Fruit fly (Drosophila melanogaster) whole organism, embryonic: Measurements from ENCODE around the gene CG42693.
A peak's percentile ranks its signal among the peaks of the same experiment; 100 is the strongest.

Experiments used
- Antp ChIP-seq: fragments of 200-800 bp; sonication (Bioruptor generic); optimal IDR thresholded peaks from 3 replicates; lab custom pipeline; 2016; ENCODE audit warnings: missing biosample characterization, missing genetic modification characterization
- Atf-2 ChIP-seq: fragments of 200-800 bp; sonication (Bioruptor generic); optimal IDR thresholded peaks from 2 replicates; lab custom pipeline; 2016; ENCODE audit warnings: missing biosample characterization, missing genetic modification characterization
- Bgb ChIP-seq: fragments of 200-800 bp; sonication (Bioruptor generic); IDR thresholded peaks from 2 replicates; pipeline ENCODE4 v1.3.6; 2022; ENCODE audit warnings: missing biosample characterization, missing genetic modification characterization; ENCODE audit not compliant: partially characterized antibody
- CG10321 ChIP-seq: fragments of 200-800 bp; sonication (Bioruptor generic); IDR thresholded peaks from 2 replicates; pipeline ENCODE4 v1.3.6; 2022; ENCODE audit warnings: missing biosample characterization, missing genetic modification characterization
- CG11093 ChIP-seq: fragments of 200-800 bp; sonication (Bioruptor generic); IDR thresholded peaks from 3 replicates; pipeline ENCODE4 v1.3.6; 2022; ENCODE audit warnings: missing biosample characterization, missing genetic modification characterization
- CG12236 ChIP-seq: fragments of 200-800 bp; sonication (Bioruptor generic); optimal IDR thresholded peaks from 2 replicates; lab custom pipeline; 2016; ENCODE audit warnings: missing biosample characterization, missing genetic modification characterization
- CG12659 ChIP-seq: fragments of 200-800 bp; sonication (Bioruptor generic); optimal IDR thresholded peaks from 3 replicates; lab custom pipeline; 2017; ENCODE audit warnings: mild to moderate bottlenecking, missing biosample characterization, missing genetic modification reagents, missing genetic modification characterization
- CG14860 ChIP-seq: fragments of 200-800 bp; sonication (Bioruptor generic); IDR thresholded peaks from 3 replicates; pipeline ENCODE4 v1.3.6; 2022; ENCODE audit warnings: missing biosample characterization, missing genetic modification characterization; ENCODE audit not compliant: partially characterized antibody
- CG1602 ChIP-seq: fragments of 200-800 bp; sonication (Bioruptor generic); optimal IDR thresholded peaks from 3 replicates; lab custom pipeline; 2016; ENCODE audit warnings: missing biosample characterization, missing genetic modification characterization
- CG17612 ChIP-seq: fragments of 200-800 bp; sonication (Bioruptor generic); IDR thresholded peaks from 2 replicates; pipeline ENCODE4 v1.3.6; 2022; ENCODE audit warnings: missing biosample characterization, missing genetic modification characterization
- CG32767 ChIP-seq: fragments of 200-800 bp; sonication (Bioruptor generic); IDR thresholded peaks from 2 replicates; pipeline ENCODE4 v1.3.6; 2022; ENCODE audit warnings: missing biosample characterization, missing genetic modification characterization
- CG34376 ChIP-seq: fragments of 200-800 bp; sonication (Bioruptor generic); optimal IDR thresholded peaks from 2 replicates; lab custom pipeline; 2018; ENCODE audit warnings: missing biosample characterization, mild to moderate bottlenecking, missing genetic modification characterization
- CG5180 ChIP-seq: fragments of 200-800 bp; sonication (Bioruptor generic); optimal IDR thresholded peaks from 3 replicates; lab custom pipeline; 2017; ENCODE audit warnings: missing biosample characterization, missing genetic modification characterization, mild to moderate bottlenecking, moderate library complexity, missing genetic modification reagents
- CG7372 ChIP-seq: fragments of 200-800 bp; sonication (Bioruptor generic); IDR thresholded peaks from 2 replicates; pipeline ENCODE4 v1.3.6; 2022; ENCODE audit warnings: missing biosample characterization, missing genetic modification characterization
- CG7987 ChIP-seq: fragments of 200-800 bp; sonication (Bioruptor generic); optimal IDR thresholded peaks from 2 replicates; lab custom pipeline; 2018; ENCODE audit warnings: missing biosample characterization, mild to moderate bottlenecking, missing genetic modification characterization, moderate library complexity
- CG8924 ChIP-seq: fragments of 200-800 bp; optimal IDR thresholded peaks from 3 replicates; lab custom pipeline; 2019; ENCODE audit warnings: missing biosample characterization, mild to moderate bottlenecking, missing genetic modification characterization, moderate library complexity
- CG9437 ChIP-seq: fragments of 200-800 bp; sonication (Bioruptor generic); optimal IDR thresholded peaks from 2 replicates; lab custom pipeline; 2018; ENCODE audit warnings: missing biosample characterization, mild to moderate bottlenecking, missing genetic modification characterization
- CG9609 ChIP-seq: fragments of 200-800 bp; sonication (Bioruptor generic); optimal IDR thresholded peaks from 3 replicates; lab custom pipeline; 2016; ENCODE audit warnings: missing biosample characterization, missing genetic modification characterization
- CG9727 ChIP-seq: fragments of 200-800 bp; sonication (Bioruptor generic); optimal IDR thresholded peaks from 3 replicates; lab custom pipeline; 2017; ENCODE audit warnings: missing biosample characterization, mild to moderate bottlenecking, missing genetic modification characterization
- CrebB ChIP-seq: fragments of 200-800 bp; sonication (Bioruptor generic); optimal IDR thresholded peaks from 3 replicates; lab custom pipeline; 2018; ENCODE audit warnings: missing biosample characterization, mild to moderate bottlenecking, missing genetic modification characterization
- Dip2 ChIP-seq: fragments of 200-800 bp; sonication (Bioruptor generic); IDR thresholded peaks from 2 replicates; pipeline ENCODE4 v1.3.6; 2022; ENCODE audit warnings: missing biosample characterization, missing genetic modification characterization
- Eip74EF ChIP-seq, 2 experiments: fragments of 200-800 bp in 1 of 2; fragments of >200 bp in 1 of 2; sonication (Bioruptor generic) in 1 of 2; optimal IDR thresholded peaks; 2 replicates each; lab custom pipeline; 2017 to 2019; ENCODE audit warnings: missing biosample characterization in 2 of 2, missing genetic modification characterization in 2 of 2, mild to moderate bottlenecking in 1 of 2, moderate library complexity in 1 of 2
- Ets65A ChIP-seq: fragments of 200-800 bp; sonication (Bioruptor generic); peaks from one replicate; lab custom pipeline; 2016; ENCODE audit warnings: missing biosample characterization, missing genetic modification characterization
- Mad ChIP-seq: fragments of 200-800 bp; sonication (Bioruptor generic); optimal IDR thresholded peaks from 2 replicates; lab custom pipeline; 2016; ENCODE audit warnings: missing biosample characterization, missing genetic modification characterization
- Pdp1 ChIP-seq, 2 experiments: fragments of 200-800 bp; sonication (Bioruptor generic); optimal IDR thresholded peaks; 3 replicates each; lab custom pipeline; 2016; ENCODE audit warnings: missing biosample characterization in 2 of 2, missing genetic modification characterization in 2 of 2, mild to moderate bottlenecking in 1 of 2, moderate library complexity in 1 of 2
- Scr ChIP-seq: fragments of 200-800 bp; sonication (Bioruptor generic); IDR thresholded peaks from 2 replicates; pipeline ENCODE4 v1.3.6; 2022; ENCODE audit warnings: missing biosample characterization, missing genetic modification characterization; ENCODE audit not compliant: partially characterized antibody
- Spps ChIP-seq: fragments of 200-800 bp; sonication (Bioruptor generic); optimal IDR thresholded peaks from 2 replicates; lab custom pipeline; 2018; ENCODE audit warnings: missing biosample characterization, mild to moderate bottlenecking, missing genetic modification characterization
- TFAM ChIP-seq: fragments of 200-800 bp; sonication (Bioruptor generic); optimal IDR thresholded peaks from 2 replicates; lab custom pipeline; 2017; ENCODE audit warnings: missing biosample characterization, missing genetic modification characterization, inconsistent platforms
- Tbp ChIP-seq: fragments of >200 bp; optimal IDR thresholded peaks from 2 replicates; lab custom pipeline; 2018; ENCODE audit warnings: missing biosample characterization, missing genetic modification characterization
- Trl ChIP-seq, 3 experiments: fragments of >200 bp in 2 of 3; fragments of 200-800 bp in 1 of 3; sonication (Bioruptor generic) in 1 of 3; optimal IDR thresholded peaks; 2 replicates in 1 of 3; 3 replicates in 2 of 3; lab custom pipeline; 2016 to 2017; ENCODE audit warnings: missing biosample characterization in 1 of 3, missing genetic modification characterization in 1 of 3
- ash1 ChIP-seq: fragments of 200-800 bp; sonication (Bioruptor generic); optimal IDR thresholded peaks from 2 replicates; lab custom pipeline; 2018; ENCODE audit warnings: missing biosample characterization, mild to moderate bottlenecking, missing genetic modification characterization
- bigmax ChIP-seq: fragments of 200-800 bp; sonication (Bioruptor generic); optimal IDR thresholded peaks from 2 replicates; lab custom pipeline; 2018; ENCODE audit warnings: missing biosample characterization, mild to moderate bottlenecking, missing genetic modification characterization
- bsh ChIP-seq, 2 experiments: fragments of 200-800 bp; sonication (Bioruptor generic); optimal IDR thresholded peaks; 2 replicates each; lab custom pipeline; 2017 to 2018; ENCODE audit warnings: mild to moderate bottlenecking in 2 of 2, missing biosample characterization in 2 of 2, missing genetic modification characterization in 2 of 2, moderate library complexity in 1 of 2
- chif ChIP-seq, 2 experiments: fragments of 200-800 bp; sonication (Bioruptor generic); optimal IDR thresholded peaks; 3 replicates each; lab custom pipeline; 2016; ENCODE audit warnings: missing biosample characterization in 2 of 2, missing genetic modification characterization in 2 of 2
- chn ChIP-seq: fragments of 200-800 bp; sonication (Bioruptor generic); optimal IDR thresholded peaks from 2 replicates; lab custom pipeline; 2016; ENCODE audit warnings: missing biosample characterization, missing genetic modification characterization
- disco-r ChIP-seq: fragments of 200-800 bp; sonication (Bioruptor generic); optimal IDR thresholded peaks from 2 replicates; lab custom pipeline; 2016; ENCODE audit warnings: missing biosample characterization, missing genetic modification characterization
- fd102C ChIP-seq: fragments of 200-800 bp; sonication (Bioruptor generic); optimal IDR thresholded peaks from 2 replicates; lab custom pipeline; 2018; ENCODE audit warnings: missing biosample characterization, mild to moderate bottlenecking, missing genetic modification characterization, moderate library complexity
- gsb ChIP-seq: fragments of 200-800 bp; sonication (Bioruptor generic); IDR thresholded peaks from 2 replicates; pipeline ENCODE4 v1.3.6; 2022; ENCODE audit warnings: missing biosample characterization, missing genetic modification characterization
- jing ChIP-seq: fragments of 200-800 bp; sonication (Bioruptor generic); optimal IDR thresholded peaks from 2 replicates; lab custom pipeline; 2018; ENCODE audit warnings: missing biosample characterization, mild to moderate bottlenecking, missing genetic modification characterization
- nerfin-2 ChIP-seq: fragments of 200-800 bp; sonication (Bioruptor generic); IDR thresholded peaks from 2 replicates; pipeline ENCODE4 v1.3.6; 2022; ENCODE audit warnings: missing biosample characterization, missing genetic modification characterization; ENCODE audit not compliant: partially characterized antibody
- nom ChIP-seq: fragments of 200-800 bp; sonication (Bioruptor generic); optimal IDR thresholded peaks from 2 replicates; lab custom pipeline; 2017; ENCODE audit warnings: missing biosample characterization, missing genetic modification characterization, mild to moderate bottlenecking, moderate library complexity, missing genetic modification reagents
- otp ChIP-seq: fragments of 200-800 bp; sonication (Bioruptor generic); IDR thresholded peaks from 3 replicates; pipeline ENCODE4, ENCODE4 v1.3.6; 2022; ENCODE audit warnings: missing biosample characterization, missing genetic modification characterization
- pros ChIP-seq: fragments of 200-800 bp; sonication (Bioruptor generic); optimal IDR thresholded peaks from 3 replicates; lab custom pipeline; 2019; ENCODE audit warnings: missing biosample characterization, mild to moderate bottlenecking, missing genetic modification characterization, moderate library complexity
- pzg ChIP-seq: fragments of 200-800 bp; sonication (Bioruptor generic); optimal IDR thresholded peaks from 3 replicates; lab custom pipeline; 2018; ENCODE audit warnings: missing biosample characterization, mild to moderate bottlenecking, missing genetic modification characterization, moderate library complexity
- sd ChIP-seq: fragments of 200-800 bp; sonication (Bioruptor generic); optimal IDR thresholded peaks from 3 replicates; lab custom pipeline; 2018; ENCODE audit warnings: missing biosample characterization, mild to moderate bottlenecking, missing genetic modification characterization, moderate library complexity
- slou ChIP-seq: fragments of 200-800 bp; sonication (Bioruptor generic); optimal IDR thresholded peaks from 3 replicates; lab custom pipeline; 2016; ENCODE audit warnings: missing biosample characterization, missing genetic modification characterization
- stwl ChIP-seq: fragments of 200-800 bp; sonication (Bioruptor generic); optimal IDR thresholded peaks from 3 replicates; lab custom pipeline; 2018; ENCODE audit warnings: missing biosample characterization, mild to moderate bottlenecking, missing genetic modification characterization, moderate library complexity
- tgo ChIP-seq: fragments of 200-800 bp; sonication (Bioruptor generic); IDR thresholded peaks from 3 replicates; pipeline ENCODE4 v1.3.6; 2022; ENCODE audit warnings: missing biosample characterization, missing genetic modification characterization
- trem ChIP-seq: fragments of 200-800 bp; optimal IDR thresholded peaks from 3 replicates; lab custom pipeline; 2019; ENCODE audit warnings: missing biosample characterization, mild to moderate bottlenecking, missing genetic modification characterization, moderate library complexity

CG42693 gene

dm6 chr3R:31724580-31725320, 16.6 kb upstream of the CG42693 start (continued):
- TF ChIP-seq Eip74EF (GFP tag; optimal IDR thresholded peaks at IDR 0.05; lab: Kevin White, UChicago) (no peak), disco-r (GFP tag; lab: Kevin White, UChicago) (no peak), nerfin-2 (GFP tag; lab: Robert Waterston, UW) (no peak), trem (tag; lab: Kevin White, UChicago) (no peak), Spps (no peak), slou (GFP tag; lab: Kevin White, UChicago) (no peak), CG5180 (no peak), CG10321 (GFP tag; lab: Robert Waterston, UW) (no peak), chn (GFP tag; lab: Kevin White, UChicago) (no peak), pros (peak; percentile 85), Mad (GFP tag; lab: Kevin White, UChicago) (no peak), tgo (GFP tag; lab: Robert Waterston, UW) (no peak), CG9609 (GFP tag; lab: Kevin White, UChicago) (no peak), otp (GFP tag; lab: Robert Waterston, UW) (no peak), CG12236 (GFP tag; lab: Kevin White, UChicago) (no peak), nom (GFP tag; lab: Kevin White, UChicago) (peak; percentile 78), Dip2 (GFP tag; lab: Robert Waterston, UW) (no peak), CG7372 (GFP tag; lab: Robert Waterston, UW) (no peak), jing (GFP tag; lab: Kevin White, UChicago) (no peak), CG14860 (GFP tag; lab: Robert Waterston, UW) (no peak), bigmax (GFP tag; lab: Kevin White, UChicago) (no peak), CG9437 (no peak), CG12659 (GFP tag; lab: Kevin White, UChicago) (no peak), ash1 (no peak), Antp (no peak), sd (no peak), Pdp1 (GFP tag; optimal IDR thresholded peaks at IDR 0.05; lab: Kevin White, UChicago) (no peak), Scr (GFP tag; lab: Robert Waterston, UW) (0 out of 2 replicates have a peak, but pooled peaks have one; percentile 36), Tbp (GFP tag; lab: Kevin White, UChicago) (no peak), pzg (GFP tag; lab: Kevin White, UChicago) (no peak), CG8924 (no peak), CG1602 (no peak), Trl (optimal IDR thresholded peaks at IDR 0.05; lab: Kevin White, UChicago) (peak; percentile 88), Trl (GFP tag; optimal IDR thresholded peaks at IDR 0.05; lab: Kevin White, UChicago) (peak; percentile 37), bsh (GFP tag; optimal IDR thresholded peaks at IDR 0.05; lab: Kevin White, UChicago) (peak in 1 of 2 experiments; percentile 37), gsb (GFP tag; lab: Robert Waterston, UW) (no peak), Bgb (GFP tag; lab: Robert Waterston, UW) (peak; percentile 35; the same call in 1 of the 2 replicates), CG9727 (GFP tag; lab: Kevin White, UChicago) (no peak), TFAM (GFP tag; lab: Kevin White, UChicago) (no peak), stwl (no peak), Atf-2 (no peak), CG7987 (GFP tag; lab: Kevin White, UChicago) (no peak), CG11093 (GFP tag; lab: Robert Waterston, UW) (no peak), CG34376 (GFP tag; lab: Kevin White, UChicago) (peak; percentile 30), chif (GFP tag; optimal IDR thresholded peaks at IDR 0.05; lab: Kevin White, UChicago) (no peak), CG32767 (GFP tag; lab: Robert Waterston, UW) (no peak), fd102C (no peak), CrebB (no peak), Ets65A (GFP tag; lab: Kevin White, UChicago) (no peak), CG17612 (GFP tag; lab: Robert Waterston, UW) (no peak)
